Fruit fly (Drosophila melanogaster) whole organism, embryonic: ENCODE measurements around the gene CG33181.
A peak's percentile ranks its signal among the peaks of the same experiment; 100 is the strongest.

Experiments used
- Aef1 ChIP-seq: fragments of 200-800 bp; sonication (Bioruptor generic); IDR thresholded peaks from 3 replicates; pipeline ENCODE4 v1.3.6; 2022; ENCODE audit warnings: missing biosample characterization, missing genetic modification characterization
- Antp ChIP-seq: fragments of 200-800 bp; sonication (Bioruptor generic); optimal IDR thresholded peaks from 3 replicates; lab custom pipeline; 2016; ENCODE audit warnings: missing biosample characterization, missing genetic modification characterization
- B-H2 ChIP-seq: fragments of 200-800 bp; sonication (Bioruptor generic); optimal IDR thresholded peaks from 2 replicates; lab custom pipeline; 2018; ENCODE audit warnings: missing biosample characterization, mild to moderate bottlenecking, missing genetic modification characterization
- CG10267 ChIP-seq: fragments of 200-800 bp; sonication (Bioruptor generic); optimal IDR thresholded peaks from 2 replicates; lab custom pipeline; 2018; ENCODE audit warnings: missing biosample characterization, mild to moderate bottlenecking, missing genetic modification characterization, moderate library complexity
- CG11093 ChIP-seq: fragments of 200-800 bp; sonication (Bioruptor generic); IDR thresholded peaks from 3 replicates; pipeline ENCODE4 v1.3.6; 2022; ENCODE audit warnings: missing biosample characterization, missing genetic modification characterization
- CG11398 ChIP-seq: fragments of 200-800 bp; sonication (Bioruptor generic); optimal IDR thresholded peaks from 2 replicates; lab custom pipeline; 2016; ENCODE audit warnings: missing biosample characterization, missing genetic modification characterization
- CG11456 ChIP-seq: fragments of 200-800 bp; sonication (Bioruptor generic); IDR thresholded peaks from 3 replicates; pipeline ENCODE4 v1.3.6; 2022; ENCODE audit warnings: missing biosample characterization, missing genetic modification characterization
- CG14441 ChIP-seq: fragments of 200-800 bp; sonication (Bioruptor generic); IDR thresholded peaks from 2 replicates; pipeline ENCODE4 v1.3.6; 2022; ENCODE audit warnings: missing biosample characterization, missing genetic modification characterization
- CG15601 ChIP-seq: fragments of 200-800 bp; sonication (Bioruptor generic); optimal IDR thresholded peaks from 3 replicates; lab custom pipeline; 2019; ENCODE audit warnings: missing biosample characterization, mild to moderate bottlenecking, missing genetic modification characterization, moderate library complexity
- CG1602 ChIP-seq: fragments of 200-800 bp; sonication (Bioruptor generic); optimal IDR thresholded peaks from 3 replicates; lab custom pipeline; 2016; ENCODE audit warnings: missing biosample characterization, missing genetic modification characterization
- CG17361 ChIP-seq: fragments of 200-800 bp; sonication (Bioruptor generic); IDR thresholded peaks from 3 replicates; pipeline ENCODE4 v1.3.6; 2022; ENCODE audit warnings: missing biosample characterization, missing genetic modification characterization
- CG17385 ChIP-seq: fragments of 200-800 bp; sonication (Bioruptor generic); optimal IDR thresholded peaks from 3 replicates; lab custom pipeline; 2018; ENCODE audit warnings: missing biosample characterization, mild to moderate bottlenecking, missing genetic modification characterization
- CG1832 ChIP-seq: fragments of 200-800 bp; sonication (Bioruptor generic); optimal IDR thresholded peaks from 2 replicates; lab custom pipeline; 2017; ENCODE audit warnings: missing biosample characterization, mild to moderate bottlenecking, missing genetic modification characterization, inconsistent platforms
- CG30403 ChIP-seq: fragments of 200-800 bp; sonication (Bioruptor generic); optimal IDR thresholded peaks from 3 replicates; lab custom pipeline; 2016; ENCODE audit warnings: missing biosample characterization, missing genetic modification characterization
- CG31441 ChIP-seq: fragments of 200-800 bp; sonication (Bioruptor generic); IDR thresholded peaks from 2 replicates; pipeline ENCODE4 v1.3.6; 2022; ENCODE audit warnings: missing biosample characterization, missing genetic modification characterization
- CG6689 ChIP-seq: fragments of 200-800 bp; sonication (Bioruptor generic); IDR thresholded peaks from 2 replicates; pipeline ENCODE4 v1.3.6; 2022; ENCODE audit warnings: missing biosample characterization, missing genetic modification characterization
- CG6813 ChIP-seq: fragments of 200-800 bp; sonication (Bioruptor generic); optimal IDR thresholded peaks from 2 replicates; lab custom pipeline; 2017; ENCODE audit warnings: missing biosample characterization, missing genetic modification characterization, mild to moderate bottlenecking, moderate library complexity, missing genetic modification reagents
- CG7357 ChIP-seq: fragments of 200-800 bp; sonication (Bioruptor generic); IDR thresholded peaks from 3 replicates; pipeline ENCODE4 v1.3.6; 2022; ENCODE audit warnings: missing biosample characterization, missing genetic modification characterization
- CG7786 ChIP-seq: fragments of 200-800 bp; sonication (Bioruptor generic); optimal IDR thresholded peaks from 2 replicates; lab custom pipeline; 2016; ENCODE audit warnings: missing biosample characterization, missing genetic modification characterization
- CG8089 ChIP-seq: fragments of 200-800 bp; sonication (Bioruptor generic); optimal IDR thresholded peaks from 3 replicates; lab custom pipeline; 2016; ENCODE audit warnings: missing biosample characterization, missing genetic modification characterization
- CG8924 ChIP-seq: fragments of 200-800 bp; optimal IDR thresholded peaks from 3 replicates; lab custom pipeline; 2019; ENCODE audit warnings: missing biosample characterization, mild to moderate bottlenecking, missing genetic modification characterization, moderate library complexity
- CHES-1-like ChIP-seq: fragments of 200-800 bp; sonication (Bioruptor generic); optimal IDR thresholded peaks from 2 replicates; lab custom pipeline; 2016; ENCODE audit warnings: missing biosample characterization, missing genetic modification characterization
- Doc2 ChIP-seq: fragments of 200-800 bp; sonication (Bioruptor generic); IDR thresholded peaks from 2 replicates; pipeline ENCODE4 v1.3.6; 2022; ENCODE audit warnings: missing biosample characterization, missing genetic modification characterization
- Gug ChIP-seq: fragments of 200-800 bp; sonication (Bioruptor generic); IDR thresholded peaks from 4 replicates; pipeline ENCODE4 v1.3.6; 2022; ENCODE audit warnings: missing biosample characterization, missing genetic modification characterization
- HLHmδ ChIP-seq: fragments of 200-800 bp; sonication (Bioruptor generic); optimal IDR thresholded peaks from 2 replicates; lab custom pipeline; 2018; ENCODE audit warnings: missing biosample characterization, mild to moderate bottlenecking, missing genetic modification characterization, moderate library complexity
- HmgZ ChIP-seq: fragments of 200-800 bp; sonication (Bioruptor generic); optimal IDR thresholded peaks from 2 replicates; lab custom pipeline; 2018; ENCODE audit warnings: missing biosample characterization, mild to moderate bottlenecking, missing genetic modification characterization
- Jarid2 ChIP-seq: fragments of 200-800 bp; sonication (Bioruptor generic); optimal IDR thresholded peaks from 3 replicates; lab custom pipeline; 2017; ENCODE audit warnings: mild to moderate bottlenecking, missing biosample characterization, missing genetic modification reagents, missing genetic modification characterization
- Med ChIP-seq: fragments of 200-800 bp; sonication (Bioruptor generic); peaks from one replicate; lab custom pipeline; 2016; ENCODE audit warnings: missing biosample characterization, missing genetic modification characterization, mild to moderate bottlenecking, inconsistent platforms, moderate library complexity
- Mrtf ChIP-seq: fragments of 200-800 bp; sonication (Bioruptor generic); IDR thresholded peaks from 3 replicates; pipeline ENCODE4 v1.3.6; 2022; ENCODE audit warnings: missing biosample characterization, missing genetic modification characterization
- NfI ChIP-seq: fragments of 200-800 bp; sonication (Bioruptor generic); optimal IDR thresholded peaks from 3 replicates; lab custom pipeline; 2018; ENCODE audit warnings: missing biosample characterization, mild to moderate bottlenecking, missing genetic modification characterization, moderate library complexity
- Ptx1 ChIP-seq: fragments of 200-800 bp; sonication (Bioruptor generic); IDR thresholded peaks from 2 replicates; pipeline ENCODE4 v1.3.6; 2022; ENCODE audit warnings: missing biosample characterization, missing genetic modification characterization
- Ssrp ChIP-seq: fragments of 200-800 bp; sonication (Bioruptor generic); optimal IDR thresholded peaks from 2 replicates; lab custom pipeline; 2018; ENCODE audit warnings: missing biosample characterization, mild to moderate bottlenecking, missing genetic modification characterization, moderate library complexity
- Stat92E ChIP-seq, 3 experiments: fragments of >200 bp in 2 of 3; fragments of 200-800 bp in 1 of 3; sonication (Bioruptor generic) in 1 of 3; optimal IDR thresholded peaks; 2 replicates each; lab custom pipeline; 2017 to 2019; ENCODE audit warnings: missing biosample characterization in 3 of 3, missing genetic modification characterization in 3 of 3, mild to moderate bottlenecking in 1 of 3, moderate library complexity in 1 of 3
- Trl ChIP-seq, 3 experiments: fragments of >200 bp in 2 of 3; fragments of 200-800 bp in 1 of 3; sonication (Bioruptor generic) in 1 of 3; optimal IDR thresholded peaks; 2 replicates in 1 of 3; 3 replicates in 2 of 3; lab custom pipeline; 2016 to 2017; ENCODE audit warnings: missing biosample characterization in 1 of 3, missing genetic modification characterization in 1 of 3
- ap ChIP-seq: fragments of 200-800 bp; sonication (Bioruptor generic); IDR thresholded peaks from 2 replicates; pipeline ENCODE4 v1.3.6; 2022; ENCODE audit warnings: missing biosample characterization, missing genetic modification characterization
- bab2 ChIP-seq: fragments of 200-800 bp; sonication (Bioruptor generic); optimal IDR thresholded peaks from 2 replicates; lab custom pipeline; 2016; ENCODE audit warnings: missing biosample characterization, missing genetic modification characterization
- chif ChIP-seq, 2 experiments: fragments of 200-800 bp; sonication (Bioruptor generic); optimal IDR thresholded peaks; 3 replicates each; lab custom pipeline; 2016; ENCODE audit warnings: missing biosample characterization in 2 of 2, missing genetic modification characterization in 2 of 2
- dimm ChIP-seq: fragments of 200-800 bp; sonication (Bioruptor generic); IDR thresholded peaks from 2 replicates; pipeline ENCODE4 v1.3.6; 2022; ENCODE audit warnings: missing biosample characterization, missing genetic modification characterization
- esg ChIP-seq: fragments of 200-800 bp; sonication (Bioruptor generic); conservative IDR thresholded peaks from 2 replicates; pipeline ENCODE4 v1.3.6; 2022; ENCODE audit warnings: missing biosample characterization, missing genetic modification characterization
- fd96Cb ChIP-seq: fragments of 200-800 bp; sonication (Bioruptor generic); optimal IDR thresholded peaks from 2 replicates; lab custom pipeline; 2018; ENCODE audit warnings: missing biosample characterization, mild to moderate bottlenecking, missing genetic modification characterization, moderate library complexity
- ham ChIP-seq: fragments of 200-800 bp; sonication (Bioruptor generic); IDR thresholded peaks from 2 replicates; pipeline ENCODE4 v1.3.6; 2022; ENCODE audit warnings: missing biosample characterization, missing genetic modification characterization
- lilli ChIP-seq: fragments of 200-800 bp; sonication (Bioruptor generic); optimal IDR thresholded peaks from 3 replicates; lab custom pipeline; 2016; ENCODE audit warnings: missing biosample characterization, missing genetic modification characterization
- pan ChIP-seq, 4 experiments: fragments of >200 bp in 3 of 4; fragments of 200-800 bp in 1 of 4; sonication (Bioruptor generic) in 1 of 4; optimal IDR thresholded peaks in 3 of 4; IDR thresholded peaks in 1 of 4; 2 replicates each; pipeline versions ENCODE4 v1.3.6 to Lab custom; 2017 to 2022; ENCODE audit warnings: missing biosample characterization in 2 of 4, missing genetic modification characterization in 2 of 4, mixed read lengths in 1 of 4
- pum ChIP-seq: fragments of 200-800 bp; sonication (Bioruptor generic); optimal IDR thresholded peaks from 2 replicates; lab custom pipeline; 2016; ENCODE audit warnings: missing biosample characterization, missing genetic modification characterization
- row ChIP-seq: fragments of 200-800 bp; sonication (Bioruptor generic); IDR thresholded peaks from 3 replicates; pipeline ENCODE4 v1.3.6; 2022; ENCODE audit warnings: missing biosample characterization, missing genetic modification characterization
- sens ChIP-seq: fragments of 200-800 bp; sonication (Bioruptor generic); peaks from one replicate; lab custom pipeline; 2016; ENCODE audit warnings: missing biosample characterization, missing genetic modification characterization
- sisA ChIP-seq: fragments of 200-800 bp; sonication (Bioruptor generic); IDR thresholded peaks from 2 replicates; pipeline ENCODE4 v1.3.6; 2022; ENCODE audit warnings: missing biosample characterization, missing genetic modification characterization
- so ChIP-seq: fragments of 200-800 bp; sonication (Bioruptor generic); IDR thresholded peaks from 3 replicates; pipeline ENCODE4 v1.3.6; 2022; ENCODE audit warnings: missing biosample characterization, missing genetic modification characterization
- tin ChIP-seq: fragments of 200-800 bp; sonication (Bioruptor generic); optimal IDR thresholded peaks from 3 replicates; lab custom pipeline; 2016; ENCODE audit warnings: missing biosample characterization, missing genetic modification characterization
- tio ChIP-seq: fragments of 200-800 bp; sonication (Bioruptor generic); optimal IDR thresholded peaks from 2 replicates; lab custom pipeline; 2017; ENCODE audit warnings: missing biosample characterization, missing genetic modification characterization, inconsistent platforms

CG33181 gene

dm6 chrX:8542728-8543127 is 53.6 kb downstream of the CG33181 start (continued):
- TF ChIP-seq so: peak; percentile 35; the same call in 1 of the 3 replicates
- peak; percentile 42 for TF ChIP-seq bab2 (GFP tag; lab: Kevin White, UChicago)
- peak; percentile 20 for TF ChIP-seq pum (GFP tag; lab: Kevin White, UChicago)
- TF ChIP-seq chif (GFP tag; optimal IDR thresholded peaks at IDR 0.05; lab: Kevin White, UChicago): peak; percentile 22 to 34
- TF ChIP-seq CG8924 (tag; lab: Kevin White, UChicago): peak; percentile 25
- 0 out of 3 replicates have a peak, but pooled peaks have one; percentile 16 for TF ChIP-seq Mrtf (GFP tag; lab: Robert Waterston, UW)
- TF ChIP-seq CG6689 (GFP tag; lab: Robert Waterston, UW): peak; percentile 52; the same call in 1 of the 2 replicates
- TF ChIP-seq CG8089 (GFP tag; lab: Kevin White, UChicago): peak; percentile 11
- TF ChIP-seq CG17361 (GFP tag; lab: Robert Waterston, UW): no peak
- TF ChIP-seq pan (optimal IDR thresholded peaks at IDR 0.05; lab: Kevin White, UChicago): no peak
- peak in 1 of 2 experiments; percentile 39 for TF ChIP-seq pan (GFP tag; optimal IDR thresholded peaks at IDR 0.05 in 1 of 2, IDR thresholded peaks at IDR 0.05 in 1 of 2)
- TF ChIP-seq CG11456 (GFP tag; lab: Robert Waterston, UW): peak; percentile 50; the same call in 1 of the 3 replicates
- no peak for TF ChIP-seq CHES-1-like
- TF ChIP-seq Ptx1: peak; percentile 49
- peak; percentile 14 for TF ChIP-seq CG7786 (GFP tag; lab: Kevin White, UChicago)
- TF ChIP-seq CG6813 (GFP tag; lab: Kevin White, UChicago): peak; percentile 29
- peak; percentile 44; the same call in 1 of the 2 replicates for TF ChIP-seq CG14441 (GFP tag; lab: Robert Waterston, UW)
- peak; percentile 18 for TF ChIP-seq fd96Cb
- TF ChIP-seq tio (GFP tag; lab: Kevin White, UChicago): no peak
- no peak for TF ChIP-seq Stat92E (GFP tag; optimal IDR thresholded peaks at IDR 0.05; lab: Kevin White, UChicago)
- TF ChIP-seq HLHmδ (GFP tag; lab: Kevin White, UChicago): no peak
- TF ChIP-seq ap: no peak
- TF ChIP-seq dimm (GFP tag; lab: Robert Waterston, UW): 0 out of 2 replicates have a peak, but pooled peaks have one; percentile 10
- TF ChIP-seq Gug: peak; percentile 30; the same call in 1 of the 4 replicates
- no peak for TF ChIP-seq Jarid2 (GFP tag; lab: Kevin White, UChicago)
- TF ChIP-seq sisA: peak; percentile 60
- TF ChIP-seq CG17385 (GFP tag; lab: Kevin White, UChicago): peak; percentile 32
- peak; percentile 42 for TF ChIP-seq lilli (GFP tag; lab: Kevin White, UChicago)
- peak; percentile 33 for TF ChIP-seq CG30403 (GFP tag; lab: Kevin White, UChicago)
- TF ChIP-seq CG11398: no peak
- TF ChIP-seq Ssrp (tag; lab: Kevin White, UChicago): peak; percentile 15
- peak; percentile 13 for TF ChIP-seq CG10267
- peak; percentile 67 for TF ChIP-seq row (GFP tag; lab: Robert Waterston, UW)
- peak; percentile 58; the same call in 1 of the 3 replicates for TF ChIP-seq CG7357
- peak; percentile 54; the same call in 1 of the 2 replicates for TF ChIP-seq esg (GFP tag; lab: Robert Waterston, UW)
- peak; percentile 5 for TF ChIP-seq tin
- TF ChIP-seq Aef1 (GFP tag; lab: Robert Waterston, UW): peak; percentile 17; the same call in 1 of the 3 replicates
- TF ChIP-seq CG1832: no peak
- peak; percentile 26; the same call in 1 of the 2 replicates for TF ChIP-seq CG31441
- TF ChIP-seq CG1602: peak; percentile 3
- peak; percentile 69 for TF ChIP-seq Med
- TF ChIP-seq B-H2: no peak
- peak; percentile 41 for TF ChIP-seq Antp (GFP tag; lab: Kevin White, UChicago)
- no peak for TF ChIP-seq Trl (optimal IDR thresholded peaks at IDR 0.05; lab: Kevin White, UChicago)
- peak; percentile 0 for TF ChIP-seq Trl (GFP tag; optimal IDR thresholded peaks at IDR 0.05; lab: Kevin White, UChicago)
- no peak for TF ChIP-seq CG11093 (GFP tag; lab: Robert Waterston, UW)
- no peak for TF ChIP-seq ham (GFP tag; lab: Robert Waterston, UW)
- TF ChIP-seq HmgZ (tag; lab: Kevin White, UChicago): peak; percentile 2
- TF ChIP-seq Doc2 (GFP tag; lab: Robert Waterston, UW): no peak
- peak; percentile 59 for TF ChIP-seq sens (GFP tag; lab: Kevin White, UChicago)
- TF ChIP-seq CG15601: no peak
- peak; percentile 33 for TF ChIP-seq NfI (GFP tag; lab: Kevin White, UChicago)
